Fruit fly (Drosophila melanogaster) whole organism, embryonic: Measurements from ENCODE around the gene CG11436.

Source experiments
- ATbp ChIP-seq: fragments of 200-800 bp; sonication (Bioruptor generic); optimal IDR thresholded peaks from 2 replicates; lab custom pipeline; 2017; ENCODE audit warnings: missing biosample characterization, mild to moderate bottlenecking, missing genetic modification characterization, missing genetic modification reagents
- CG10462 ChIP-seq: fragments of 200-800 bp; sonication (Bioruptor generic); optimal IDR thresholded peaks from 2 replicates; lab custom pipeline; 2016; ENCODE audit warnings: missing biosample characterization, missing genetic modification characterization
- CG11085 ChIP-seq: fragments of 200-800 bp; sonication (Bioruptor generic); IDR thresholded peaks from 2 replicates; pipeline ENCODE4 v1.3.6; 2022; ENCODE audit warnings: missing biosample characterization, missing genetic modification characterization
- CG11695 ChIP-seq: fragments of 200-800 bp; sonication (Bioruptor generic); IDR thresholded peaks from 3 replicates; pipeline ENCODE4 v1.3.6; 2022; ENCODE audit warnings: missing biosample characterization, missing genetic modification characterization
- CG12236 ChIP-seq: fragments of 200-800 bp; sonication (Bioruptor generic); optimal IDR thresholded peaks from 2 replicates; lab custom pipeline; 2016; ENCODE audit warnings: missing biosample characterization, missing genetic modification characterization
- CG14710 ChIP-seq: fragments of 200-800 bp; sonication (Bioruptor generic); optimal IDR thresholded peaks from 3 replicates; lab custom pipeline; 2019; ENCODE audit warnings: missing biosample characterization, mild to moderate bottlenecking, missing genetic modification characterization, moderate library complexity
- CG14860 ChIP-seq: fragments of 200-800 bp; sonication (Bioruptor generic); IDR thresholded peaks from 3 replicates; pipeline ENCODE4 v1.3.6; 2022; ENCODE audit warnings: missing biosample characterization, missing genetic modification characterization; ENCODE audit not compliant: partially characterized antibody
- CG15479 ChIP-seq: fragments of 200-800 bp; sonication (Bioruptor generic); optimal IDR thresholded peaks from 3 replicates; lab custom pipeline; 2019; ENCODE audit warnings: missing biosample characterization, mild to moderate bottlenecking, missing genetic modification characterization, moderate library complexity
- CG16815 ChIP-seq: fragments of 200-800 bp; sonication (Bioruptor generic); optimal IDR thresholded peaks from 3 replicates; lab custom pipeline; 2017; ENCODE audit warnings: missing biosample characterization, mild to moderate bottlenecking, missing genetic modification characterization
- CG17829 ChIP-seq: fragments of 200-800 bp; optimal IDR thresholded peaks from 2 replicates; lab custom pipeline; 2019; ENCODE audit warnings: missing biosample characterization, mild to moderate bottlenecking, missing genetic modification characterization, moderate library complexity
- CG18011 ChIP-seq: fragments of 200-800 bp; sonication (Bioruptor generic); optimal IDR thresholded peaks from 2 replicates; lab custom pipeline; 2017; ENCODE audit warnings: missing biosample characterization, missing genetic modification characterization, mild to moderate bottlenecking, moderate library complexity, missing genotype
- CG30403 ChIP-seq: fragments of 200-800 bp; sonication (Bioruptor generic); optimal IDR thresholded peaks from 3 replicates; lab custom pipeline; 2016; ENCODE audit warnings: missing biosample characterization, missing genetic modification characterization
- CG5245 ChIP-seq: fragments of 200-800 bp; sonication (Bioruptor generic); optimal IDR thresholded peaks from 3 replicates; lab custom pipeline; 2016; ENCODE audit warnings: missing biosample characterization, missing genetic modification characterization
- CG6654 ChIP-seq: fragments of 200-800 bp; sonication (Bioruptor generic); optimal IDR thresholded peaks from 2 replicates; lab custom pipeline; 2017; ENCODE audit warnings: missing biosample characterization, mild to moderate bottlenecking, missing genetic modification characterization
- CG7963 ChIP-seq: fragments of 200-800 bp; sonication (Bioruptor generic); IDR thresholded peaks from 3 replicates; pipeline ENCODE4 v1.3.6; 2022; ENCODE audit warnings: missing biosample characterization, missing genetic modification characterization; ENCODE audit not compliant: partially characterized antibody
- Camta ChIP-seq: fragments of 200-800 bp; sonication (Bioruptor generic); optimal IDR thresholded peaks from 2 replicates; lab custom pipeline; 2016; ENCODE audit warnings: missing biosample characterization, missing genetic modification characterization
- Dip3 ChIP-seq: fragments of 200-800 bp; sonication (Bioruptor generic); optimal IDR thresholded peaks from 3 replicates; lab custom pipeline; 2016; ENCODE audit warnings: missing biosample characterization, missing genetic modification characterization
- Dll ChIP-seq: fragments of 200-800 bp; sonication (Bioruptor generic); IDR thresholded peaks from 4 replicates; pipeline ENCODE4 v1.3.6; 2022; ENCODE audit warnings: missing biosample characterization, missing genetic modification characterization; ENCODE audit not compliant: partially characterized antibody
- Eip74EF ChIP-seq, 2 experiments: fragments of 200-800 bp in 1 of 2; fragments of >200 bp in 1 of 2; sonication (Bioruptor generic) in 1 of 2; optimal IDR thresholded peaks; 2 replicates each; lab custom pipeline; 2017 to 2019; ENCODE audit warnings: missing biosample characterization in 2 of 2, missing genetic modification characterization in 2 of 2, mild to moderate bottlenecking in 1 of 2, moderate library complexity in 1 of 2
- Lhr ChIP-seq: fragments of 200-800 bp; sonication (Bioruptor generic); optimal IDR thresholded peaks from 3 replicates; lab custom pipeline; 2017; ENCODE audit warnings: mild to moderate bottlenecking, missing biosample characterization, missing genetic modification reagents, missing genetic modification characterization
- NK7.1 ChIP-seq: fragments of 200-800 bp; sonication (Bioruptor generic); optimal IDR thresholded peaks from 3 replicates; lab custom pipeline; 2016; ENCODE audit warnings: missing biosample characterization, missing genetic modification characterization
- Neu2 ChIP-seq: fragments of 200-800 bp; sonication (Bioruptor generic); optimal IDR thresholded peaks from 3 replicates; lab custom pipeline; 2016; ENCODE audit warnings: missing biosample characterization, missing genetic modification characterization, borderline replicate concordance
- NfI ChIP-seq: fragments of 200-800 bp; sonication (Bioruptor generic); optimal IDR thresholded peaks from 3 replicates; lab custom pipeline; 2018; ENCODE audit warnings: missing biosample characterization, mild to moderate bottlenecking, missing genetic modification characterization, moderate library complexity
- Poxn ChIP-seq: fragments of 200-800 bp; sonication (Bioruptor generic); IDR thresholded peaks from 2 replicates; pipeline ENCODE4 v1.3.6; 2022; ENCODE audit warnings: missing biosample characterization, missing genetic modification characterization
- Side ChIP-seq: fragments of 200-800 bp; sonication (Bioruptor generic); optimal IDR thresholded peaks from 2 replicates; lab custom pipeline; 2016; ENCODE audit warnings: missing biosample characterization, missing genetic modification characterization
- Sox100B ChIP-seq: fragments of 200-800 bp; sonication (Bioruptor generic); optimal IDR thresholded peaks from 3 replicates; lab custom pipeline; 2018; ENCODE audit warnings: missing biosample characterization, mild to moderate bottlenecking, missing genetic modification characterization
- Sry-β ChIP-seq: fragments of 200-800 bp; sonication (Bioruptor generic); optimal IDR thresholded peaks from 2 replicates; lab custom pipeline; 2018; ENCODE audit warnings: missing biosample characterization, mild to moderate bottlenecking, missing genetic modification characterization, moderate library complexity
- Ssrp ChIP-seq: fragments of 200-800 bp; sonication (Bioruptor generic); optimal IDR thresholded peaks from 2 replicates; lab custom pipeline; 2018; ENCODE audit warnings: missing biosample characterization, mild to moderate bottlenecking, missing genetic modification characterization, moderate library complexity
- Stat92E ChIP-seq, 3 experiments: fragments of >200 bp in 2 of 3; fragments of 200-800 bp in 1 of 3; sonication (Bioruptor generic) in 1 of 3; optimal IDR thresholded peaks; 2 replicates each; lab custom pipeline; 2017 to 2019; ENCODE audit warnings: missing biosample characterization in 3 of 3, missing genetic modification characterization in 3 of 3, mild to moderate bottlenecking in 1 of 3, moderate library complexity in 1 of 3
- Xrp1 ChIP-seq: fragments of 200-800 bp; sonication (Bioruptor generic); IDR thresholded peaks from 2 replicates; pipeline ENCODE4 v1.3.6; 2022; ENCODE audit warnings: missing biosample characterization, missing genetic modification characterization
- ac ChIP-seq: fragments of 200-800 bp; sonication (Bioruptor generic); optimal IDR thresholded peaks from 3 replicates; lab custom pipeline; 2017; ENCODE audit warnings: missing biosample characterization, mild to moderate bottlenecking, missing genetic modification characterization
- az2 ChIP-seq: fragments of 200-800 bp; sonication (Bioruptor generic); optimal IDR thresholded peaks from 3 replicates; lab custom pipeline; 2016; ENCODE audit warnings: missing biosample characterization, missing genetic modification characterization
- chm ChIP-seq: fragments of 200-800 bp; sonication (Bioruptor generic); IDR thresholded peaks from 2 replicates; pipeline ENCODE4 v1.3.6; 2022; ENCODE audit warnings: missing biosample characterization, missing genetic modification characterization
- crc ChIP-seq: fragments of 200-800 bp; sonication (Bioruptor generic); optimal IDR thresholded peaks from 2 replicates; lab custom pipeline; 2016; ENCODE audit warnings: missing biosample characterization, missing genetic modification characterization
- cwo ChIP-seq: fragments of 200-800 bp; sonication (Bioruptor generic); optimal IDR thresholded peaks from 3 replicates; lab custom pipeline; 2017; ENCODE audit warnings: missing biosample characterization, missing genetic modification characterization, mild to moderate bottlenecking, moderate library complexity, missing genetic modification reagents
- dmrt99B ChIP-seq: fragments of 200-800 bp; sonication (Bioruptor generic); optimal IDR thresholded peaks from 2 replicates; lab custom pipeline; 2018; ENCODE audit warnings: missing biosample characterization, mild to moderate bottlenecking, missing genetic modification characterization, moderate library complexity
- gcm2 ChIP-seq: fragments of 200-800 bp; sonication (Bioruptor generic); optimal IDR thresholded peaks from 2 replicates; lab custom pipeline; 2016; ENCODE audit warnings: missing biosample characterization, missing genetic modification characterization
- jing ChIP-seq: fragments of 200-800 bp; sonication (Bioruptor generic); optimal IDR thresholded peaks from 2 replicates; lab custom pipeline; 2018; ENCODE audit warnings: missing biosample characterization, mild to moderate bottlenecking, missing genetic modification characterization
- lab ChIP-seq: fragments of 200-800 bp; sonication (Bioruptor generic); optimal IDR thresholded peaks from 3 replicates; lab custom pipeline; 2017; ENCODE audit warnings: missing biosample characterization, missing genetic modification characterization, mild to moderate bottlenecking, moderate library complexity, missing genetic modification reagents
- mirr ChIP-seq: fragments of 200-800 bp; sonication (Bioruptor generic); optimal IDR thresholded peaks from 3 replicates; lab custom pipeline; 2018; ENCODE audit warnings: missing biosample characterization, mild to moderate bottlenecking, missing genetic modification characterization
- nau ChIP-seq: fragments of 200-800 bp; sonication (Bioruptor generic); optimal IDR thresholded peaks from 3 replicates; lab custom pipeline; 2017; ENCODE audit warnings: missing biosample characterization, mild to moderate bottlenecking, missing genetic modification characterization, missing genetic modification reagents
- nerfin-1 ChIP-seq: fragments of 200-800 bp; sonication (Bioruptor generic); optimal IDR thresholded peaks from 3 replicates; lab custom pipeline; 2019; ENCODE audit warnings: missing biosample characterization, mild to moderate bottlenecking, missing genetic modification characterization, moderate library complexity
- otp ChIP-seq: fragments of 200-800 bp; sonication (Bioruptor generic); IDR thresholded peaks from 3 replicates; pipeline ENCODE4, ENCODE4 v1.3.6; 2022; ENCODE audit warnings: missing biosample characterization, missing genetic modification characterization
- phol ChIP-seq: fragments of 200-800 bp; sonication (Bioruptor generic); optimal IDR thresholded peaks from 3 replicates; lab custom pipeline; 2018; ENCODE audit warnings: missing biosample characterization, mild to moderate bottlenecking, missing genetic modification characterization, moderate library complexity
- salm ChIP-seq: fragments of 200-800 bp; sonication (Bioruptor generic); optimal IDR thresholded peaks from 2 replicates; lab custom pipeline; 2018; ENCODE audit warnings: missing biosample characterization, mild to moderate bottlenecking, missing genetic modification characterization
- sisA ChIP-seq: fragments of 200-800 bp; sonication (Bioruptor generic); IDR thresholded peaks from 2 replicates; pipeline ENCODE4 v1.3.6; 2022; ENCODE audit warnings: missing biosample characterization, missing genetic modification characterization
- slp2 ChIP-seq: fragments of 200-800 bp; sonication (Bioruptor generic); optimal IDR thresholded peaks from 2 replicates; lab custom pipeline; 2016; ENCODE audit warnings: missing biosample characterization, missing genetic modification characterization
- zfh1 ChIP-seq: fragments of 200-800 bp; sonication (Bioruptor generic); IDR thresholded peaks from 3 replicates; pipeline ENCODE4 v1.3.6; 2022; ENCODE audit warnings: missing biosample characterization, missing genetic modification characterization

Gene CG11436

DNA sequence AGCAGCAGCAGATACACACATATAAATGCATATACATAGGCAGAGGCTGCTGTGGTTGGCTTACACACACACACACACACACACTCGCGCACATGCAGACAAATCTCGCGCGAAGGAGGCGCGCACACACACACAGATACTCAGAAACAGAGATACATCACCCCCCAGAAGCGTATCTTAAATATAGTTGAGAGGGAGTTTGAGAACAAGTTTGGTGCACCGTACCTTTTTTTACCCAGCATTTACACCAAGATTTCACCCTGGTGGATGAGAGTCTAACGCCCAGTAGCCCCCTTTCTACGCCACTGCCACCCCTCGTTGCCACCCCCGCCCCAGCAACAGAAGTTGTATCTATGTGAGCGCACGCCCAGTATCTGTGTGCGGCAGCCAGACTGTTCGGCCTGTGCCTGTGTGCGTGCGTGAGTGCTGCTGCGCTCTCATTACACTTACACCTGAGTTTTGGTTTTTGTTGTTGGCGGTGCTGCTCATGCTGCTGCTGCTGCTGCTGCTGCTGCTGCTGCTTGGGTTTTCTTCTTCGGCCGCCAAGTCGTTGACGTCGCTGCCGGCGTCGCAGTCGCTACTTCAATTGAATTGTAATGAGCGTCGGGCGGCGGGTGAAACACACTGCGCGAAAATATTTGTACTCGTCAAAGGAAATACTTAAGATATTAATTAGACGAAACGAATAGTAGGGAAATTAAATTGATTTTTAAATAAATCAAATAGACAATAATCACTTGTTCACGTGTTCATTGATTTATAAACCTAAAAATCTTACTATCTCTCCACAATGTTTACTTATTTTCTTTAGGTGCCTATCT, 38.5 kb upstream of the CG11436 start (continued):
- TF ChIP-seq Camta (GFP tag; lab: Kevin White, UChicago) (no peak), salm (tag; lab: Kevin White, UChicago) (peak; percentile 14), mirr (GFP tag; lab: Kevin White, UChicago) (peak; percentile 28), gcm2 (GFP tag; lab: Kevin White, UChicago) (no peak), CG11085 (GFP tag; lab: Robert Waterston, UW) (peak; percentile 78), nerfin-1 (tag; lab: Kevin White, UChicago) (peak; percentile 51), cwo (GFP tag; lab: Kevin White, UChicago) (peak; percentile 68), Sry-β (GFP tag; lab: Kevin White, UChicago) (no peak), NK7.1 (GFP tag; lab: Kevin White, UChicago) (no peak), Dll (GFP tag; lab: Robert Waterston, UW) (no peak), Ssrp (tag; lab: Kevin White, UChicago) (peak; percentile 69), CG12236 (no peak), otp (GFP tag; lab: Robert Waterston, UW) (peak; percentile 95), crc (GFP tag; lab: Kevin White, UChicago) (peak; percentile 20), jing (GFP tag; lab: Kevin White, UChicago) (peak; percentile 90), Eip74EF (GFP tag; optimal IDR thresholded peaks at IDR 0.05; lab: Kevin White, UChicago) (no peak), ATbp (GFP tag; lab: Kevin White, UChicago) (peak; percentile 82), zfh1 (GFP tag; lab: Robert Waterston, UW) (peak; percentile 97), CG17829 (tag; lab: Kevin White, UChicago) (peak; percentile 76), sisA (GFP tag; lab: Robert Waterston, UW) (peak; percentile 91), Lhr (peak; percentile 38), Stat92E (GFP tag; optimal IDR thresholded peaks at IDR 0.05; lab: Kevin White, UChicago) (no peak), Xrp1 (GFP tag; lab: Robert Waterston, UW) (peak; percentile 92), CG15479 (GFP tag; lab: Kevin White, UChicago) (no peak), CG30403 (peak; percentile 81), Neu2 (no peak), NfI (GFP tag; lab: Kevin White, UChicago) (peak; percentile 77), ac (GFP tag; lab: Kevin White, UChicago) (peak; percentile 54), CG5245 (peak; percentile 73), Poxn (GFP tag; lab: Robert Waterston, UW) (no peak), Sox100B (GFP tag; lab: Kevin White, UChicago) (peak; percentile 13), CG16815 (GFP tag; lab: Kevin White, UChicago) (peak; percentile 93), Dip3 (GFP tag; lab: Kevin White, UChicago) (no peak), nau (GFP tag; lab: Kevin White, UChicago) (peak; percentile 68), CG11695 (GFP tag; lab: Robert Waterston, UW) (peak; percentile 85), chm (GFP tag; lab: Robert Waterston, UW) (peak; percentile 95), phol (tag; lab: Kevin White, UChicago) (peak; percentile 79), lab (GFP tag; lab: Kevin White, UChicago) (peak; percentile 88), CG7963 (GFP tag; lab: Robert Waterston, UW) (no peak), CG14860 (GFP tag; lab: Robert Waterston, UW) (no peak), Side (GFP tag; lab: Kevin White, UChicago) (peak; percentile 48), CG14710 (peak; percentile 51), CG6654 (GFP tag; lab: Kevin White, UChicago) (peak; percentile 68), CG18011 (peak; percentile 62), dmrt99B (tag; lab: Kevin White, UChicago) (peak; percentile 68), CG10462 (GFP tag; lab: Kevin White, UChicago) (peak; percentile 48), slp2 (peak; percentile 13), az2 (GFP tag; lab: Kevin White, UChicago) (peak; percentile 81)
